Fruit fly (Drosophila melanogaster) whole organism, embryonic: Measurements from ENCODE around the gene Klp67A.

Experiments
- CG3847 ChIP-seq: fragments of 200-800 bp; sonication (Bioruptor generic); IDR thresholded peaks from 2 replicates; pipeline ENCODE4 v1.3.6; 2022; ENCODE audit warnings: missing biosample characterization, missing genetic modification characterization
- CG6854 ChIP-seq: fragments of 200-800 bp; sonication (Bioruptor generic); optimal IDR thresholded peaks from 3 replicates; lab custom pipeline; 2017; ENCODE audit warnings: missing biosample characterization, mild to moderate bottlenecking, missing genetic modification characterization
- CG9215 ChIP-seq: fragments of 200-800 bp; sonication (Bioruptor generic); IDR thresholded peaks from 2 replicates; pipeline ENCODE4 v1.3.6; 2022; ENCODE audit warnings: missing biosample characterization, missing genetic modification characterization
- CG9609 ChIP-seq: fragments of 200-800 bp; sonication (Bioruptor generic); optimal IDR thresholded peaks from 3 replicates; lab custom pipeline; 2016; ENCODE audit warnings: missing biosample characterization, missing genetic modification characterization
- bcd ChIP-seq: fragments of 200-800 bp; sonication (Bioruptor generic); optimal IDR thresholded peaks from 2 replicates; lab custom pipeline; 2017; ENCODE audit warnings: missing biosample characterization, mild to moderate bottlenecking, missing genetic modification characterization
- grau ChIP-seq: fragments of 200-800 bp; optimal IDR thresholded peaks from 3 replicates; lab custom pipeline; 2019; ENCODE audit warnings: missing biosample characterization, mild to moderate bottlenecking, missing genetic modification characterization, moderate library complexity
- pzg ChIP-seq: fragments of 200-800 bp; sonication (Bioruptor generic); optimal IDR thresholded peaks from 3 replicates; lab custom pipeline; 2018; ENCODE audit warnings: missing biosample characterization, mild to moderate bottlenecking, missing genetic modification characterization, moderate library complexity

- TF ChIP-seq CG9215 (GFP tag; lab: Robert Waterston, UW) (no peak), CG6854 (GFP tag; lab: Kevin White, UChicago) (no peak), bcd (GFP tag; lab: Kevin White, UChicago) (no peak), CG9609 (GFP tag; lab: Kevin White, UChicago) (no peak), pzg (GFP tag; lab: Kevin White, UChicago) (no peak), grau (tag; lab: Kevin White, UChicago) (no peak), CG3847 (GFP tag; lab: Robert Waterston, UW) (no peak)
These were observed 26.6 kb downstream of the Klp67A start for dm6 chr3L:9340232-9340631.
